Fruit fly (Drosophila melanogaster): Measurements from ENCODE around the gene CG17359.

DNA sequence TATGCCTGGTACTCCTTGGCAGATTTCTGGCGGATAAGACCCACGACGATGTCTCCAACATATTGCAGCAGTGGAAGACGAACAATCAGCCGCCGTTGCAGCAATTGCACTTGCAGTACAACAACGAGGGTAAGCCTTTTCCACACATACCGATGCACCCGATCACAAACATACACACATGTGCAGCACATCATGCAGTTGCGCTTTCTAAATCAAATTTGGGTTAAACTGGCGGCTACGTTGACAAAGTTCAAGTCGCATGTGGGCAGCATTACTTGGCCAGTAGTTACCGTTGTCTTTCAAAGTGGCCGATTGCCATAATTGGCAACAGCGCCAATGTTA, 33.6 kb downstream of the CG17359 start:
- TF ChIP-seq CG8478 (optimal IDR thresholded peaks at IDR 0.05) (no peak), CTCF (optimal IDR thresholded peaks at IDR 0.05) (no peak)
